Fruit fly (Drosophila melanogaster) whole organism, embryonic: Measurements from ENCODE around the gene Mfe2.

ENCODE experiments used
- Abd-B ChIP-seq: fragments of 200-800 bp; sonication (Bioruptor generic); optimal IDR thresholded peaks from 2 replicates; lab custom pipeline; 2018; ENCODE audit warnings: missing biosample characterization, mild to moderate bottlenecking, missing genetic modification characterization, moderate library complexity
- CG10462 ChIP-seq: fragments of 200-800 bp; sonication (Bioruptor generic); optimal IDR thresholded peaks from 2 replicates; lab custom pipeline; 2016; ENCODE audit warnings: missing biosample characterization, missing genetic modification characterization
- CG12219 ChIP-seq: fragments of 200-800 bp; sonication (Bioruptor generic); optimal IDR thresholded peaks from 3 replicates; lab custom pipeline; 2018; ENCODE audit warnings: missing biosample characterization, mild to moderate bottlenecking, missing genetic modification characterization
- CG12769 ChIP-seq: fragments of 200-800 bp; sonication (Bioruptor generic); optimal IDR thresholded peaks from 2 replicates; lab custom pipeline; 2019; ENCODE audit warnings: missing biosample characterization, mild to moderate bottlenecking, missing genetic modification characterization, moderate library complexity
- CG12942 ChIP-seq: fragments of 200-800 bp; sonication (Bioruptor generic); optimal IDR thresholded peaks from 3 replicates; lab custom pipeline; 2016; ENCODE audit warnings: missing biosample characterization, missing genetic modification characterization
- CG13296 ChIP-seq: fragments of 200-800 bp; sonication (Bioruptor generic); optimal IDR thresholded peaks from 3 replicates; lab custom pipeline; 2018; ENCODE audit warnings: missing biosample characterization, mild to moderate bottlenecking, missing genetic modification characterization
- CG13424 ChIP-seq: fragments of 200-800 bp; sonication (Bioruptor generic); optimal IDR thresholded peaks from 2 replicates; lab custom pipeline; 2019; ENCODE audit warnings: missing biosample characterization, mild to moderate bottlenecking, missing genetic modification characterization, moderate library complexity
- CG15514 ChIP-seq: fragments of 200-800 bp; sonication (Bioruptor generic); optimal IDR thresholded peaks from 3 replicates; lab custom pipeline; 2017; ENCODE audit warnings: missing biosample characterization, missing genetic modification characterization, mild to moderate bottlenecking, moderate library complexity, missing genetic modification reagents
- CG1603 ChIP-seq: fragments of 200-800 bp; sonication (Bioruptor generic); optimal IDR thresholded peaks from 2 replicates; lab custom pipeline; 2019; ENCODE audit warnings: missing biosample characterization, mild to moderate bottlenecking, missing genetic modification characterization, moderate library complexity
- CG16779 ChIP-seq: fragments of 200-800 bp; sonication (Bioruptor generic); IDR thresholded peaks from 2 replicates; pipeline ENCODE4 v1.3.6; 2022; ENCODE audit warnings: missing biosample characterization, missing genetic modification characterization
- CG16815 ChIP-seq: fragments of 200-800 bp; sonication (Bioruptor generic); optimal IDR thresholded peaks from 3 replicates; lab custom pipeline; 2017; ENCODE audit warnings: missing biosample characterization, mild to moderate bottlenecking, missing genetic modification characterization
- CG16863 ChIP-seq: fragments of 200-800 bp; sonication (Bioruptor generic); optimal IDR thresholded peaks from 3 replicates; lab custom pipeline; 2016; ENCODE audit warnings: missing biosample characterization, missing genetic modification characterization
- CG2199 ChIP-seq: fragments of 200-800 bp; sonication (Bioruptor generic); IDR thresholded peaks from 3 replicates; pipeline ENCODE4 v1.3.6; 2022; ENCODE audit warnings: missing biosample characterization, missing genetic modification characterization
- CG3847 ChIP-seq: fragments of 200-800 bp; sonication (Bioruptor generic); IDR thresholded peaks from 2 replicates; pipeline ENCODE4 v1.3.6; 2022; ENCODE audit warnings: missing biosample characterization, missing genetic modification characterization
- CG4707 ChIP-seq: fragments of 200-800 bp; sonication (Bioruptor generic); optimal IDR thresholded peaks from 2 replicates; lab custom pipeline; 2018; ENCODE audit warnings: missing biosample characterization, mild to moderate bottlenecking, missing genetic modification characterization, moderate library complexity
- CG6683 ChIP-seq: fragments of 200-800 bp; sonication (Bioruptor generic); optimal IDR thresholded peaks from 2 replicates; lab custom pipeline; 2017; ENCODE audit warnings: missing biosample characterization, mild to moderate bottlenecking, missing genetic modification characterization, missing genetic modification reagents
- CG6765 ChIP-seq: fragments of 200-800 bp; sonication (Bioruptor generic); optimal IDR thresholded peaks from 3 replicates; lab custom pipeline; 2017; ENCODE audit warnings: missing biosample characterization, mild to moderate bottlenecking, missing genetic modification characterization
- CG7556 ChIP-seq: fragments of 200-800 bp; sonication (Bioruptor generic); optimal IDR thresholded peaks from 2 replicates; lab custom pipeline; 2017; ENCODE audit warnings: missing biosample characterization, mild to moderate bottlenecking, missing genetic modification characterization
- CG7987 ChIP-seq: fragments of 200-800 bp; sonication (Bioruptor generic); optimal IDR thresholded peaks from 2 replicates; lab custom pipeline; 2018; ENCODE audit warnings: missing biosample characterization, mild to moderate bottlenecking, missing genetic modification characterization, moderate library complexity
- CG8089 ChIP-seq: fragments of 200-800 bp; sonication (Bioruptor generic); optimal IDR thresholded peaks from 3 replicates; lab custom pipeline; 2016; ENCODE audit warnings: missing biosample characterization, missing genetic modification characterization
- Dp ChIP-seq: fragments of 200-800 bp; sonication (Bioruptor generic); optimal IDR thresholded peaks from 2 replicates; lab custom pipeline; 2018; ENCODE audit warnings: missing biosample characterization, mild to moderate bottlenecking, missing genetic modification characterization, moderate library complexity
- Eip74EF ChIP-seq, 2 experiments: fragments of 200-800 bp in 1 of 2; fragments of >200 bp in 1 of 2; sonication (Bioruptor generic) in 1 of 2; optimal IDR thresholded peaks; 2 replicates each; lab custom pipeline; 2017 to 2019; ENCODE audit warnings: missing biosample characterization in 2 of 2, missing genetic modification characterization in 2 of 2, mild to moderate bottlenecking in 1 of 2, moderate library complexity in 1 of 2
- Ets97D ChIP-seq: fragments of 200-800 bp; sonication (Bioruptor generic); optimal IDR thresholded peaks from 3 replicates; lab custom pipeline; 2016; ENCODE audit warnings: missing biosample characterization, missing genetic modification characterization
- GATAe ChIP-seq: fragments of 200-800 bp; sonication (Bioruptor generic); conservative IDR thresholded peaks from 2 replicates; pipeline ENCODE4 v1.3.6; 2022; ENCODE audit warnings: missing biosample characterization, missing genetic modification characterization
- Gsc ChIP-seq: fragments of 200-800 bp; sonication (Bioruptor generic); IDR thresholded peaks from 2 replicates; pipeline ENCODE4 v1.3.6; 2022; ENCODE audit warnings: missing biosample characterization, missing genetic modification characterization
- Hr3 ChIP-seq: fragments of 200-800 bp; sonication (Bioruptor generic); optimal IDR thresholded peaks from 3 replicates; lab custom pipeline; 2016; ENCODE audit warnings: missing biosample characterization, missing genetic modification characterization
- NC2β ChIP-seq: fragments of 200-800 bp; sonication (Bioruptor generic); optimal IDR thresholded peaks from 2 replicates; lab custom pipeline; 2016; ENCODE audit warnings: missing biosample characterization, missing genetic modification characterization
- Ptx1 ChIP-seq: fragments of 200-800 bp; sonication (Bioruptor generic); IDR thresholded peaks from 2 replicates; pipeline ENCODE4 v1.3.6; 2022; ENCODE audit warnings: missing biosample characterization, missing genetic modification characterization
- Sox102F ChIP-seq: fragments of 200-800 bp; sonication (Bioruptor generic); optimal IDR thresholded peaks from 2 replicates; lab custom pipeline; 2018; ENCODE audit warnings: missing biosample characterization, mild to moderate bottlenecking, missing genetic modification characterization, moderate library complexity
- Sry-δ ChIP-seq: fragments of 200-800 bp; sonication (Bioruptor generic); optimal IDR thresholded peaks from 2 replicates; lab custom pipeline; 2016; ENCODE audit warnings: missing biosample characterization, missing genetic modification characterization
- al ChIP-seq: fragments of 200-800 bp; sonication (Bioruptor generic); IDR thresholded peaks from 2 replicates; pipeline ENCODE4 v1.3.6; 2022; ENCODE audit warnings: missing biosample characterization, missing genetic modification characterization
- ara ChIP-seq: fragments of 200-800 bp; sonication (Bioruptor generic); IDR thresholded peaks from 2 replicates; pipeline ENCODE4 v1.3.6; 2022; ENCODE audit warnings: missing biosample characterization, missing genetic modification characterization
- az2 ChIP-seq: fragments of 200-800 bp; sonication (Bioruptor generic); optimal IDR thresholded peaks from 3 replicates; lab custom pipeline; 2016; ENCODE audit warnings: missing biosample characterization, missing genetic modification characterization
- cad ChIP-seq: fragments of >200 bp; optimal IDR thresholded peaks from 2 replicates; lab custom pipeline; 2017; ENCODE audit warnings: missing biosample characterization, missing genetic modification characterization
- cas ChIP-seq: fragments of 200-800 bp; sonication (Bioruptor generic); IDR thresholded peaks from 2 replicates; pipeline ENCODE4 v1.3.6; 2022; ENCODE audit warnings: missing biosample characterization, missing genetic modification characterization
- cg ChIP-seq: fragments of 200-800 bp; sonication (Bioruptor generic); optimal IDR thresholded peaks from 3 replicates; lab custom pipeline; 2019; ENCODE audit warnings: missing biosample characterization, mild to moderate bottlenecking, missing genetic modification characterization, moderate library complexity
- chn ChIP-seq: fragments of 200-800 bp; sonication (Bioruptor generic); optimal IDR thresholded peaks from 2 replicates; lab custom pipeline; 2016; ENCODE audit warnings: missing biosample characterization, missing genetic modification characterization
- fd96Cb ChIP-seq: fragments of 200-800 bp; sonication (Bioruptor generic); optimal IDR thresholded peaks from 2 replicates; lab custom pipeline; 2018; ENCODE audit warnings: missing biosample characterization, mild to moderate bottlenecking, missing genetic modification characterization, moderate library complexity
- ftz-f1 ChIP-seq: fragments of 200-800 bp; sonication (Bioruptor generic); optimal IDR thresholded peaks from 2 replicates; lab custom pipeline; 2016; ENCODE audit warnings: missing biosample characterization, missing genetic modification characterization
- gsb ChIP-seq: fragments of 200-800 bp; sonication (Bioruptor generic); IDR thresholded peaks from 2 replicates; pipeline ENCODE4 v1.3.6; 2022; ENCODE audit warnings: missing biosample characterization, missing genetic modification characterization
- h ChIP-seq: fragments of >200 bp; optimal IDR thresholded peaks from 2 replicates; lab custom pipeline; 2017
- nerfin-1 ChIP-seq: fragments of 200-800 bp; sonication (Bioruptor generic); optimal IDR thresholded peaks from 3 replicates; lab custom pipeline; 2019; ENCODE audit warnings: missing biosample characterization, mild to moderate bottlenecking, missing genetic modification characterization, moderate library complexity
- pho ChIP-seq: fragments of 200-800 bp; sonication (Bioruptor generic); optimal IDR thresholded peaks from 2 replicates; lab custom pipeline; 2016; ENCODE audit warnings: missing biosample characterization, missing genetic modification characterization
- ro ChIP-seq: fragments of 200-800 bp; sonication (Bioruptor generic); IDR thresholded peaks from 2 replicates; pipeline ENCODE4 v1.3.6; 2022; ENCODE audit warnings: missing biosample characterization, missing genetic modification characterization
- run ChIP-seq: fragments of 200-800 bp; sonication (Bioruptor generic); optimal IDR thresholded peaks from 3 replicates; lab custom pipeline; 2018; ENCODE audit warnings: missing biosample characterization, mild to moderate bottlenecking, missing genetic modification characterization
- sens-2 ChIP-seq: fragments of 200-800 bp; sonication (Bioruptor generic); IDR thresholded peaks from 2 replicates; pipeline ENCODE4 v1.3.6; 2022; ENCODE audit warnings: missing biosample characterization, missing genetic modification characterization
- shn ChIP-seq: fragments of 200-800 bp; sonication (Bioruptor generic); optimal IDR thresholded peaks from 3 replicates; lab custom pipeline; 2016; ENCODE audit warnings: missing biosample characterization, missing genetic modification characterization
- sna ChIP-seq: fragments of 200-800 bp; sonication (Bioruptor generic); IDR thresholded peaks from 2 replicates; pipeline ENCODE4 v1.3.6; 2022; ENCODE audit warnings: missing biosample characterization, missing genetic modification characterization; ENCODE audit not compliant: partially characterized antibody
- sob ChIP-seq: fragments of 200-800 bp; sonication (Bioruptor generic); IDR thresholded peaks from 2 replicates; pipeline ENCODE4 v1.3.6; 2022; ENCODE audit warnings: missing biosample characterization, missing genetic modification characterization
- tna ChIP-seq: fragments of 200-800 bp; sonication (Bioruptor generic); IDR thresholded peaks from 2 replicates; pipeline ENCODE4 v1.3.6; 2022; ENCODE audit warnings: missing biosample characterization, missing genetic modification characterization; ENCODE audit not compliant: partially characterized antibody
- usp ChIP-seq: fragments of >200 bp; optimal IDR thresholded peaks from 2 replicates; lab custom pipeline; 2017; ENCODE audit warnings: missing biosample characterization, missing genetic modification characterization

The Mfe2 gene

DNA sequence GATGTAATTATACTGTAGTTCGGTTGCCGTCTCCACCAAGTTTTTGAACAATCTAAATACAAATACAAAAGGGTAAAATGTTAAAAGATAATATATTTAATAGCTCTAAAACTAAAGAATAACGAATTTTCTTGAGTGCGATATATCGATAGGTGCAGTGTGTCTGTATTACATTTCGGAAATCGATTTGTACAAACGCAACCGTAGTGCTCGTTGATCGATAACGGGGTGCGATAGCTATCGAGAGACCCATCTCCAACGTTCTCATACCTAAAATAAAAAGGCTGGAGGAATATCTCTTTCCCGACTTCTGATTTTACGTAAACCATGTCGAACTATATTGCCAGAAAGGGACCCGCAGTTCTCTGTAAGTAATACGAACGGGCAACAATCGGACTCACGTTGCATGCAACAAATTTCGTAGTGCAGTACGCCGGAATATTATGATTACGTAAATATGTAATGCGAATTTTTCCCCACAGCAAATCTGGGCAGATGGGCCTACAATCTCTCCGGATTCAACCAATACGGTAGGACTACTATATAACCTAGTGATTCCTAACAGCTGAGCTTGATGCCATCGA lies 15.4 kb downstream of the Mfe2 start, which contains the start of gene UQCR-14 (continued):
- TF ChIP-seq CG12769 (tag; lab: Kevin White, UChicago), result peak; percentile 38
- TF ChIP-seq CG15514 (GFP tag; lab: Kevin White, UChicago), result peak; percentile 86
- peak; percentile 44 for TF ChIP-seq CG13296
- no peak for TF ChIP-seq Sox102F (GFP tag; lab: Kevin White, UChicago)
- TF ChIP-seq Ets97D, result peak; percentile 86
- peak; percentile 97 for TF ChIP-seq tna (GFP tag; lab: Robert Waterston, UW)
- no peak for TF ChIP-seq nerfin-1
- no peak for TF ChIP-seq chn (GFP tag; lab: Kevin White, UChicago)
- TF ChIP-seq NC2β (GFP tag; lab: Kevin White, UChicago), result no peak
- no peak for TF ChIP-seq CG8089 (GFP tag; lab: Kevin White, UChicago)
- no peak for TF ChIP-seq Gsc
- TF ChIP-seq CG16815 (GFP tag; lab: Kevin White, UChicago), result no peak
- peak; percentile 92 for TF ChIP-seq sna (GFP tag; lab: Robert Waterston, UW)
- TF ChIP-seq CG6765 (GFP tag; lab: Kevin White, UChicago), result no peak
- no peak for TF ChIP-seq CG7556 (GFP tag; lab: Kevin White, UChicago)
- peak; percentile 97 for TF ChIP-seq Sry-δ (GFP tag; lab: Kevin White, UChicago)
- TF ChIP-seq CG4707 (GFP tag; lab: Kevin White, UChicago), result no peak
- no peak for TF ChIP-seq ara
- peak; percentile 8 for TF ChIP-seq pho
- TF ChIP-seq CG16779 (GFP tag; lab: Robert Waterston, UW), result no peak
- TF ChIP-seq CG13424 (tag; lab: Kevin White, UChicago), result no peak
- TF ChIP-seq CG12219, result no peak
- no peak for TF ChIP-seq Ptx1 (GFP tag; lab: Robert Waterston, UW)
- TF ChIP-seq al (GFP tag; lab: Robert Waterston, UW), result peak; percentile 25; the same call in 1 of the 2 replicates
- no peak for TF ChIP-seq az2 (GFP tag; lab: Kevin White, UChicago)
- no peak for TF ChIP-seq Hr3 (GFP tag; lab: Kevin White, UChicago)
- no peak for TF ChIP-seq usp
- TF ChIP-seq cas (GFP tag; lab: Robert Waterston, UW), result no peak
- no peak for TF ChIP-seq CG12942 (GFP tag; lab: Kevin White, UChicago)
- peak; percentile 73 for TF ChIP-seq CG1603
- TF ChIP-seq CG7987 (GFP tag; lab: Kevin White, UChicago), result peak; percentile 3
- peak; percentile 53 for TF ChIP-seq CG3847 (GFP tag; lab: Robert Waterston, UW)
- TF ChIP-seq ro (GFP tag; lab: Robert Waterston, UW), result no peak
- no peak for TF ChIP-seq Abd-B
- no peak for TF ChIP-seq cad
- peak; percentile 33; the same call in 1 of the 2 replicates for TF ChIP-seq sob (GFP tag; lab: Robert Waterston, UW)
- TF ChIP-seq CG2199 (GFP tag; lab: Robert Waterston, UW), result peak; percentile 21; the same call in 1 of the 3 replicates
- no peak for TF ChIP-seq ftz-f1 (GFP tag; lab: Kevin White, UChicago)
- no peak for TF ChIP-seq fd96Cb (tag; lab: Kevin White, UChicago)
- TF ChIP-seq cg (GFP tag; lab: Kevin White, UChicago), result no peak
- TF ChIP-seq CG10462 (GFP tag; lab: Kevin White, UChicago), result no peak
- no peak for TF ChIP-seq sens-2
- no peak for TF ChIP-seq CG16863 (GFP tag; lab: Kevin White, UChicago)
- no peak for TF ChIP-seq GATAe
- TF ChIP-seq Eip74EF (GFP tag; optimal IDR thresholded peaks at IDR 0.05; lab: Kevin White, UChicago), result no peak
- no peak for TF ChIP-seq h
- TF ChIP-seq shn (GFP tag; lab: Kevin White, UChicago), result no peak
- TF ChIP-seq run (tag; lab: Kevin White, UChicago), result no peak
- no peak for TF ChIP-seq CG6683
- no peak for TF ChIP-seq gsb
- TF ChIP-seq Dp (GFP tag; lab: Kevin White, UChicago), result peak; percentile 59
